Fruit fly (Drosophila melanogaster): ENCODE data around the gene Bub3.

Bub3 gene

dm6 chr3R:29675333-29675732, at the start of gene Bub3, which contains the start of gene Cap-D2 (continued):
- TF ChIP-seq Nf-YC (tag; optimal IDR thresholded peaks at IDR 0.05), result no peak
- TF ChIP-seq CG3281 (GFP tag; optimal IDR thresholded peaks at IDR 0.05), result no peak
- TF ChIP-seq gem (tag; optimal IDR thresholded peaks at IDR 0.05), result no peak
- peak; percentile 81 for TF ChIP-seq CG9932 (GFP tag; IDR thresholded peaks at IDR 0.05)
- TF ChIP-seq CG31365 (tag; optimal IDR thresholded peaks at IDR 0.05), result peak; percentile 14
- no peak for TF ChIP-seq CG1529 (GFP tag; optimal IDR thresholded peaks at IDR 0.05)
- no peak for TF ChIP-seq CG11504 (tag; optimal IDR thresholded peaks at IDR 0.05)
- TF ChIP-seq CG6791 (GFP tag; IDR thresholded peaks at IDR 0.05; ENCODE audit: partially characterized antibody), result peak; percentile 75
- no peak for TF ChIP-seq gt (GFP tag; IDR thresholded peaks at IDR 0.05)
- 0 out of 2 replicates have a peak, but pooled peaks have one; percentile 21 for TF ChIP-seq CG11247 (GFP tag; IDR thresholded peaks at IDR 0.05)
- TF ChIP-seq Antp (GFP tag; optimal IDR thresholded peaks at IDR 0.05), result peak; percentile 71
- peak; percentile 45 for TF ChIP-seq Atf3 (GFP tag; optimal IDR thresholded peaks at IDR 0.05)
- TF ChIP-seq CG10267 (tag; optimal IDR thresholded peaks at IDR 0.05), result peak; percentile 65
- TF ChIP-seq Gsc (GFP tag; IDR thresholded peaks at IDR 0.05), result no peak
- TF ChIP-seq ac (GFP tag; optimal IDR thresholded peaks at IDR 0.05), result no peak
- no peak for TF ChIP-seq fru (optimal IDR thresholded peaks at IDR 0.05)
- peak; percentile 41 for TF ChIP-seq ERR (GFP tag; optimal IDR thresholded peaks at IDR 0.05)
- peak; percentile 59 for TF ChIP-seq Hr3 (GFP tag; optimal IDR thresholded peaks at IDR 0.05)
- no peak for TF ChIP-seq ara (GFP tag; IDR thresholded peaks at IDR 0.05)
- no peak for TF ChIP-seq CG15269 (tag; optimal IDR thresholded peaks at IDR 0.05)
- peak; percentile 72 for TF ChIP-seq HLH54F (GFP tag; optimal IDR thresholded peaks at IDR 0.05)
- TF ChIP-seq bbx (GFP tag; IDR thresholded peaks at IDR 0.05; ENCODE audit: partially characterized antibody), result peak; percentile 74
- no peak for TF ChIP-seq br (optimal IDR thresholded peaks at IDR 0.05)
- TF ChIP-seq sug (tag; optimal IDR thresholded peaks at IDR 0.05), result no peak
- TF ChIP-seq E2f1 (GFP tag; IDR thresholded peaks at IDR 0.05), result peak; percentile 44
- peak; percentile 84 for TF ChIP-seq unc-4 (GFP tag; IDR thresholded peaks at IDR 0.05; ENCODE audit: partially characterized antibody)
- TF ChIP-seq exex (tag; optimal IDR thresholded peaks at IDR 0.05), result no peak
- peak; percentile 69 for TF ChIP-seq CG15696 (tag; optimal IDR thresholded peaks at IDR 0.05)
- no peak for TF ChIP-seq corto (GFP tag; optimal IDR thresholded peaks at IDR 0.05)
- no peak for TF ChIP-seq lbe (GFP tag; optimal IDR thresholded peaks at IDR 0.05)
- peak; percentile 78 for TF ChIP-seq Max (GFP tag; optimal IDR thresholded peaks at IDR 0.05)
- TF ChIP-seq CG12219 (GFP tag; optimal IDR thresholded peaks at IDR 0.05), result no peak
- TF ChIP-seq dysf (GFP tag; IDR thresholded peaks at IDR 0.05), result no peak
- TF ChIP-seq CG34224 (GFP tag; IDR thresholded peaks at IDR 0.05; ENCODE audit: partially characterized antibody), result peak; percentile 90
- TF ChIP-seq CG15011 (GFP tag; optimal IDR thresholded peaks at IDR 0.05), result no peak
- TF ChIP-seq CG10274 (GFP tag; optimal IDR thresholded peaks at IDR 0.05), result no peak
- no peak for TF ChIP-seq Hr39 (optimal IDR thresholded peaks at IDR 0.05)
- no peak for TF ChIP-seq salm (tag; optimal IDR thresholded peaks at IDR 0.05)
- TF ChIP-seq Dek (tag; optimal IDR thresholded peaks at IDR 0.05), result peak; percentile 15
- no peak for TF ChIP-seq yki (optimal IDR thresholded peaks at IDR 0.05)
- peak; percentile 53 for TF ChIP-seq Ssrp (tag; optimal IDR thresholded peaks at IDR 0.05)
- no peak for TF ChIP-seq Lim3 (GFP tag; IDR thresholded peaks at IDR 0.05)
- no peak for TF ChIP-seq CG4707 (GFP tag; optimal IDR thresholded peaks at IDR 0.05)
- peak; percentile 76 for TF ChIP-seq Aef1 (GFP tag; IDR thresholded peaks at IDR 0.05)
- 0 out of 2 replicates have a peak, but pooled peaks have one; percentile 8 for TF ChIP-seq CG11085 (GFP tag; IDR thresholded peaks at IDR 0.05)
- TF ChIP-seq gfzf (GFP tag; optimal IDR thresholded peaks at IDR 0.05), result peak; percentile 20
- no peak for TF ChIP-seq slou (GFP tag; optimal IDR thresholded peaks at IDR 0.05)
- TF ChIP-seq CG13123 (GFP tag; optimal IDR thresholded peaks at IDR 0.05), result peak; percentile 47
- no peak for TF ChIP-seq trh (GFP tag; optimal IDR thresholded peaks at IDR 0.05)
- TF ChIP-seq CG14965 (GFP tag; optimal IDR thresholded peaks at IDR 0.05; ENCODE audit: borderline replicate concordance), result no peak
- TF ChIP-seq ftz-f1 (GFP tag; optimal IDR thresholded peaks at IDR 0.05), result no peak
- peak; percentile 60 for TF ChIP-seq CG1233 (GFP tag; optimal IDR thresholded peaks at IDR 0.05)
- TF ChIP-seq CG17186 (GFP tag; optimal IDR thresholded peaks at IDR 0.05), result peak; percentile 16
